Worm (Caenorhabditis elegans) whole organism, L1 larva: ENCODE results near the gene W02C12.2.

Experiments used
- ces-1 ChIP-seq: fragments of 150-350 bp; optimal IDR thresholded peaks from 2 replicates; lab custom pipeline; 2014; ENCODE audit warnings: missing biosample characterization, missing genetic modification reagents, missing genetic modification characterization
- fkh-10 ChIP-seq: sonication (generic microtip); optimal IDR thresholded peaks from 2 replicates; lab custom pipeline; 2017; ENCODE audit warnings: missing biosample characterization, missing genetic modification reagents, missing genetic modification characterization
- lir-3 ChIP-seq: sonication (generic microtip); optimal IDR thresholded peaks from 2 replicates; lab custom pipeline; 2016; ENCODE audit warnings: mild to moderate bottlenecking, missing genetic modification characterization, moderate library complexity, missing compliant biosample characterization; ENCODE audit not compliant: poor library complexity
- mef-2 ChIP-seq: fragments of 150-350 bp; optimal IDR thresholded peaks from 2 replicates; lab custom pipeline; 2014; ENCODE audit warnings: missing biosample characterization, missing genetic modification characterization
- nhr-11 ChIP-seq: fragments of 150-350 bp; optimal IDR thresholded peaks from 2 replicates; lab custom pipeline; 2014; ENCODE audit warnings: missing biosample characterization, missing genetic modification characterization
- nhr-237 ChIP-seq: fragments of 150-350 bp; optimal IDR thresholded peaks from 2 replicates; lab custom pipeline; 2014; ENCODE audit warnings: missing biosample characterization, missing genetic modification characterization
- nhr-28 ChIP-seq: fragments of 150-350 bp; optimal IDR thresholded peaks from 2 replicates; lab custom pipeline; 2014; ENCODE audit warnings: missing biosample characterization, missing genetic modification characterization
- rnt-1 ChIP-seq: sonication (generic microtip); optimal IDR thresholded peaks from 2 replicates; lab custom pipeline; 2016; ENCODE audit warnings: mild to moderate bottlenecking, missing genetic modification characterization, moderate library complexity, missing compliant biosample characterization
- snu-23 ChIP-seq: sonication (generic microtip); optimal IDR thresholded peaks from 2 replicates; lab custom pipeline; 2016; ENCODE audit warnings: missing genetic modification characterization, missing compliant biosample characterization
- tbx-2 ChIP-seq: sonication (generic microtip); optimal IDR thresholded peaks from 2 replicates; lab custom pipeline; 2016; ENCODE audit warnings: missing genetic modification characterization, missing compliant biosample characterization
- unc-130 ChIP-seq: fragments of 150-350 bp; optimal IDR thresholded peaks from 2 replicates; lab custom pipeline; 2017; ENCODE audit warnings: missing biosample characterization, missing genetic modification characterization, inconsistent platforms
- unc-62 ChIP-seq: fragments of 150-350 bp; optimal IDR thresholded peaks from 2 replicates; lab custom pipeline; 2014; ENCODE audit warnings: missing biosample characterization, missing genetic modification reagents, missing genetic modification characterization
- ztf-11 ChIP-seq, 2 experiments: sonication (generic microtip); optimal IDR thresholded peaks; 2 replicates each; lab custom pipeline; 2016 to 2017; ENCODE audit warnings: missing genetic modification characterization in 2 of 2, missing biosample characterization in 1 of 2, missing compliant biosample characterization in 1 of 2

ce11 chrIV:4015660-4016059 lies 7.9 kb upstream of the W02C12.2 start:
- no peak for TF ChIP-seq nhr-28 (tag; lab: Kevin White, UChicago)
- TF ChIP-seq nhr-11 (tag; lab: Kevin White, UChicago), result no peak
- TF ChIP-seq snu-23 (GFP tag; lab: Kevin White, UChicago), result no peak
- no peak for TF ChIP-seq fkh-10
- no peak for TF ChIP-seq nhr-237 (tag; lab: Kevin White, UChicago)
- TF ChIP-seq unc-130, result no peak
- no peak for TF ChIP-seq ces-1 (GFP tag; lab: Kevin White, UChicago)
- TF ChIP-seq ztf-11 (tag; optimal IDR thresholded peaks at IDR 0.05; lab: Kevin White, UChicago), result no peak
- no peak for TF ChIP-seq tbx-2 (tag; lab: Kevin White, UChicago)
- TF ChIP-seq rnt-1 (tag; lab: Kevin White, UChicago), result no peak
- TF ChIP-seq mef-2 (tag; lab: Kevin White, UChicago), result no peak
- TF ChIP-seq lir-3 (tag; lab: Kevin White, UChicago), result no peak
- no peak for TF ChIP-seq unc-62
